Worm (Caenorhabditis elegans): ENCODE data around the gene bgnt-1.3.

The bgnt-1.3 gene

DNA sequence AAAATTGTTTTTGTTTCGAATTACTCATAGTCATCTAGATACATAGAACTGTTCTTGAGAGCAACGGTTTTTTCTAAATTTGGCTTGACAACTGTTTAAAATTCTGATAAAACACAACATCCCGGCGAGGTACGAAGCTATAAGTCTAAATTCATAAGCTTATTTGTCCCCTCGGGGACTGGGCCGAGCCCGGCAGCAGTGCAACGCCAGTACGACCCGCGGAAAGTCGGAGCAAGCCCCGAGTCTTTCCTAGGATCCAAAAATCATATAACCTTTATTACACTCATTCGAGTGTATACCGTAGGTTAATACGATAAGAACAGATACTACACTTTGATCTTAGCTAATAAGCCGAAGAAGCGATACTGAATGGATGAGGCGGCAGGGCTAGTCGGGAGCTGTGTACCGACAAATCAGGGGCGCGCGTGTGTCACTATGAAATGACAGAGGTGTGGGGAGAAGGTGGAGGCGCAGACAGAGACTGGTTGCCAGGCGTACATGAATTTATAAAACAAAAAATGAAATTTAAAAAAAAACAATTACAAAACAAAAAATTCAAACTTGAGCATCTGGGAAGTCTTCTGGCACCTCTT, 30.7 kb downstream of the bgnt-1.3 start:
- TF ChIP-seq snpc-4 (tag; optimal IDR thresholded peaks at IDR 0.05) (peak; percentile 22), elt-1 (tag; optimal IDR thresholded peaks at IDR 0.05) (no peak)

ce11 chrV:16224027-16224426, 32.3 kb downstream of the bgnt-1.3 start, which contains the start of gene stdh-2:
stdh-2 (plus strand) TSS chrV:16224327.
- TF ChIP-seq pqm-1 (tag; optimal IDR thresholded peaks at IDR 0.05) (no peak), elt-1 (tag; optimal IDR thresholded peaks at IDR 0.05) (no peak)

DNA sequence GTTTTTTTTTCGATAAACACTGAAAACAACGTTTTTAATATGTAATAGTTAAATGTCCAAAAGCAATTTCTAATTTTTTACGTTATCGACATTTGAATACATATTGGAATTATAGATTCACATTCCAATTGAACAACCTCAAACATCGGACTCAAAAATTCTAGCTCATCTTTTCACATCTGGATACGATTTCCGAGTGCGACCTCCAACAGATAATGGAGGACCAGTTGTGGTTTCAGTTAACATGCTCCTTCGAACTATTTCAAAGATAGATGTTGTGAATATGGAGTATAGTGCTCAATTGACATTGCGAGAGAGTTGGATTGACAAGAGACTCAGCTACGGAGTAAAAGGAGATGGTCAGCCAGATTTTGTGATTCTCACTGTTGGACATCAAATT, 36.3 kb downstream of the bgnt-1.3 start:
- TF ChIP-seq lin-39 (tag; optimal IDR thresholded peaks at IDR 0.05), result no peak
- no peak for TF ChIP-seq elt-1 (tag; optimal IDR thresholded peaks at IDR 0.05)
- TF ChIP-seq nhr-76 (tag; optimal IDR thresholded peaks at IDR 0.05), result no peak
- no peak for TF ChIP-seq ceh-28 (tag; optimal IDR thresholded peaks at IDR 0.05)
- no peak for TF ChIP-seq tbx-2 (tag; optimal IDR thresholded peaks at IDR 0.05)

DNA sequence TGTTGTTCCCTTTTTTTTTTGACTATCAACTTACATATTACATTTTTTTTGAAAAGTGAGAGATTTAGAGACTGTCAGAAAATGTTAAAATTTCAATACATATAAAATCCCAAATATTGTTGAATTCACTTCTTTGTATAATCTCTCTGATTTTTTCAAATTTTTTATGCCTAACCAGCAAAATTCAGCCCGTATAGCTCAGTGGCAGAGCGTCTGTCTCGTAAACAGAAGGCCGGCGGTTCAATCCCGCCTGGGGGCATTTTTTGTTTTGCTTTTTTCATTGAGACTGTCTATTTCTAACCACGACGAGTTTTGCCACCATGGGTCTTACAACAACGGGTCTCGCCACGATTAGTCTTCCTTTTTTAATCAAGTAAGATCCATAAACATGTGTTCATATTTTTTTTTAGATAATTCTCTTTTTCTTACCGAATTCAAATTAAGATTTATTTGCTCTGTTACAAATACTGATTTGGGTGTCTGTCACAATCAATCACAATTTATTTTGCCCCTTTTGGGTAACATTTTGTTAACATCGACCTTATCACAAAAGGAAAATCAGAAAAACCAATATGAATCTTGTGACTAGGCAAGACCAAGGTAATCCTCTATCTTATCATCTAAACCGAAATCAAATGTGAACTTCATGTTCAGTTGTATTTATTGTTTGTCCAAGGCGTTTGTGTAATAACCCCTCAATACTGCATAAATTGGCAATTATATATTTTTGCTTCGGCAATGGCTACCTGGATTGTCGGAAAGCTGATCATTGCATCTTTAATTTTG, 37.1 kb downstream of the bgnt-1.3 start, which contains the start of gene glc-1:
TSS of gene glc-1 (plus strand) at position 663 of the 786 bp plus-strand sequence.
- TF ChIP-seq pqm-1 (tag; optimal IDR thresholded peaks at IDR 0.05) (peak; percentile 10), nhr-77 (tag; optimal IDR thresholded peaks at IDR 0.05) (no peak), elt-2 (tag; optimal IDR thresholded peaks at IDR 0.05) (peak; percentile 40)

DNA sequence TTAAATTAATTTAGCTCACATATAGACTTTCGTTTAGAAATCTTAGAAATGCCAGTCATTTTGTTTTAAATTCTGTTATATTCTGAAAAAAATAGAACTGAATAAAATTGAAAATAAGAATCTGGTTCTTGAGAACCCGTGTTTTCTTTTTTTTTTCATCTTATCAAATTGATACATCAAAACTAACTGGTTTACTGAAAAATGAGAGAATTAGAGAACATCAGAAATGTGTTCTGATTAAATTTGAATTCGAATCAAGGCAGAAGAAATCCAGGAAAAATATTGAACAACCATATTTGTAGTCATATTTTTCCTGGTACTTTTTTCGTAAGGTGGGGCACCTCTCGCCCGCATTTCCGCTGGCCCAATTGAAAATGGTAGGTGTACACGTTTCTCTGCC, 37.8 kb downstream of the bgnt-1.3 start, which contains the start of gene F11A5.15:
TSS of gene F11A5.15 (minus strand) at position 101 of the 400 bp plus-strand sequence.
- TF ChIP-seq ceh-82 (tag; optimal IDR thresholded peaks at IDR 0.05) (no peak), egl-27 (tag; optimal IDR thresholded peaks at IDR 0.05) (no peak), nhr-237 (tag; optimal IDR thresholded peaks at IDR 0.05) (no peak), nhr-12 (tag; optimal IDR thresholded peaks at IDR 0.05) (no peak), aly-2 (tag; optimal IDR thresholded peaks at IDR 0.05) (no peak), zag-1 (tag; optimal IDR thresholded peaks at IDR 0.05) (no peak), eor-1 (tag; optimal IDR thresholded peaks at IDR 0.05) (no peak), lin-15B (tag; optimal IDR thresholded peaks at IDR 0.05) (no peak), fos-1 (tag; optimal IDR thresholded peaks at IDR 0.05) (no peak), R02D3.7 (tag; optimal IDR thresholded peaks at IDR 0.05) (no peak), unc-62 (GFP tag; optimal IDR thresholded peaks at IDR 0.05) (no peak), pqm-1 (tag; optimal IDR thresholded peaks at IDR 0.05) (no peak)

DNA sequence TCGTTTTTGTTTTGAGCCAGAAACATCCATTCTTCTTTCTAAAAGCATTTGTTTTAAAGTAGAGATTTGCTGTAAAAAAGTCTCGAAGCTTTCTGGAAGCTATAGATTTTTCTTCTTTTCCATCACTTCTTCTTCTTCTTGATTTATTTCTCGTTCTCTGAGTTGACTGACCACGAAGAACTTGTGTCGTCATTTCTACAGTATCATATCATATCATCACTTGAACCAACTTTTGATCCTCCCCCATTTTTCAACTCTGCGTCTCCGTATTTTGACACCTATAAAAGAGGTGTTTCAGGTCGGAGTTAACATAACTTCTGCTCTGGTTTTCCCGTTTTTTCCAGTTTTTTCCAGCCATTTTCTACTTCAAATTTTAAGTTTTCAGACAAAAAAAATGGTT, 41.8 kb downstream of the bgnt-1.3 start, which contains the start of gene F11A5.9:
TSS of gene F11A5.9 (plus strand) at position 386 of the 400 bp plus-strand sequence.
- TF ChIP-seq R02D3.7 (tag; optimal IDR thresholded peaks at IDR 0.05) (no peak), fos-1 (tag; optimal IDR thresholded peaks at IDR 0.05) (no peak), ztf-4 (tag; optimal IDR thresholded peaks at IDR 0.05) (no peak), unc-62 (GFP tag; optimal IDR thresholded peaks at IDR 0.05) (no peak), aly-2 (tag; optimal IDR thresholded peaks at IDR 0.05) (no peak), nhr-67 (tag; optimal IDR thresholded peaks at IDR 0.05) (no peak), fkh-2 (tag; optimal IDR thresholded peaks at IDR 0.05) (no peak), nhr-23 (tag; optimal IDR thresholded peaks at IDR 0.05) (no peak), hmg-11 (tag; optimal IDR thresholded peaks at IDR 0.05) (no peak)

DNA sequence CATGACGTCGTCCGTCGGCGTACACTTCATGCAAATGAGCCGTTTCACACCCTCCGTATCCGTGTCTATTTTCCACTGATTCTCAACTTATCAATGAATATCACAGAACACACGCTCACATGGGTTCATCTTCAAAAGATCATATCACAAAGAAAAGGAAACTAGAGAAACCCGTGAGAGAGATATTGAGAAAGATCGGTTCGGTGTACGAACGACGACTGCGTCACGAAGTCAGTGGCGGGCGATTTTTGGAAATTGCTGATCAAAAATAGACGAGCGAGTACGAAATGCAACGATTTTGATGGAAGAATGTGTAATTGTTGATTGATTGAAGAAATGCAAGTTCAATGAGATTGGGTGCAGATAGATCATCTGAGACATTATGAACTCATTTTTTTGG, 43.0 kb downstream of the bgnt-1.3 start:
- TF ChIP-seq nhr-43 (tag; optimal IDR thresholded peaks at IDR 0.05; ENCODE audit: poor library complexity, severe bottlenecking) (peak; percentile 93), eor-1 (tag; optimal IDR thresholded peaks at IDR 0.05) (no peak), hmg-11 (tag; optimal IDR thresholded peaks at IDR 0.05) (no peak), pha-4 (tag; optimal IDR thresholded peaks at IDR 0.05) (no peak), snpc-4 (tag; optimal IDR thresholded peaks at IDR 0.05) (no peak), lin-15B (tag; optimal IDR thresholded peaks at IDR 0.05) (no peak), ama-1 (optimal IDR thresholded peaks at IDR 0.05) (no peak), tbx-2 (tag; optimal IDR thresholded peaks at IDR 0.05) (no peak), R02D3.7 (tag; optimal IDR thresholded peaks at IDR 0.05) (no peak), nhr-67 (tag; optimal IDR thresholded peaks at IDR 0.05) (no peak), nhr-77 (tag; optimal IDR thresholded peaks at IDR 0.05) (no peak), elt-3 (tag; optimal IDR thresholded peaks at IDR 0.05) (peak in 2 of 3 experiments; percentile 26 to 43), ceh-82 (tag; optimal IDR thresholded peaks at IDR 0.05) (no peak), mdl-1 (tag; optimal IDR thresholded peaks at IDR 0.05) (no peak), nhr-25 (tag; optimal IDR thresholded peaks at IDR 0.05) (peak; percentile 14), nhr-23 (tag; optimal IDR thresholded peaks at IDR 0.05) (peak; percentile 39), nhr-76 (tag; optimal IDR thresholded peaks at IDR 0.05) (no peak)
